Worm (Caenorhabditis elegans): ENCODE measurements around the gene clec-38.

ce11 chrV:16693732-16694131 is 41.7 kb downstream of the clec-38 start, which contains the start of gene srw-42:
- TF ChIP-seq B0019.2 (GFP tag; conservative IDR thresholded peaks at IDR 0.05): no peak
- TF ChIP-seq pbrm-1 (GFP tag; IDR thresholded peaks at IDR 0.05): no peak
- no peak for TF ChIP-seq ama-1 (optimal IDR thresholded peaks at IDR 0.05)
- TF ChIP-seq ama-1 (GFP tag; optimal IDR thresholded peaks at IDR 0.05): no peak
- TF ChIP-seq efl-1 (GFP tag; optimal IDR thresholded peaks at IDR 0.05): no peak
- no peak for TF ChIP-seq B0261.1 (tag; optimal IDR thresholded peaks at IDR 0.05)
- no peak for TF ChIP-seq tbx-9 (tag; optimal IDR thresholded peaks at IDR 0.05; ENCODE audit: borderline replicate concordance)
